Worm (Caenorhabditis elegans): Measurements from ENCODE around the gene ras-1.
A peak's percentile ranks its signal among the peaks of the same experiment; 100 is the strongest.

The ras-1 gene

ce11 chrII:12362262-12362661 lies 10.2 kb upstream of the ras-1 start (continued):
- peak; percentile 21 for TF ChIP-seq duxl-1 (tag; optimal IDR thresholded peaks at IDR 0.05; ENCODE audit: poor library complexity)
- no peak for TF ChIP-seq aha-1 (tag)
- TF ChIP-seq ztf-7 (tag; optimal IDR thresholded peaks at IDR 0.05) = no peak

DNA sequence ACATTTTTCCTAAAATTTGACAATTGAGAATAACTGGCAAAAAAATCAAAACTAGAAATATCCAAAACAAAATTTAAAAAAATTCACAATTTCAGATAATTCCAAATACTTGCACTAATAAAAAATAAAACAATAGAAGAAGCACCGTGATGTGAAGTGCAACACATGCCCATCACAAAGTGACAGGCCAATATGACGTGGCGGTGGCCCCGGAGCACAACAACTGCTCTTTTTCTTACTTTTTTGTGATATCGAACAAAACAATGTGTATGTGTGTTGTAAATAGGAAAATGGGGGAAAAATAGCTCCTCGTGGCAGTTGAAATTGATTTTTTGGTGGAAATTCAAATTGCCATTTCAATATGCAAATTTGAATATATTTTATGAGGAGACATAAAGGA lies 1.8 kb upstream of the ras-1 start:
- peak; percentile 86 for TF ChIP-seq dmd-6 (GFP tag; IDR thresholded peaks at IDR 0.05)
- TF ChIP-seq daf-16 (GFP tag; optimal IDR thresholded peaks at IDR 0.05) = peak in 1 of 2 experiments; percentile 58
- no peak for TF ChIP-seq daf-16 (tag; optimal IDR thresholded peaks at IDR 0.05)
- peak; percentile 16 for TF ChIP-seq dve-1 (tag; optimal IDR thresholded peaks at IDR 0.05; ENCODE audit: insufficient read depth)
- no peak for TF ChIP-seq snpc-1.2 (GFP tag; IDR thresholded peaks at IDR 0.05)
- peak; percentile 13 for TF ChIP-seq T20F7.1 (GFP tag; optimal IDR thresholded peaks at IDR 0.05)
- no peak for TF ChIP-seq tra-1 (GFP tag; IDR thresholded peaks at IDR 0.05)
- peak; percentile 44 for TF ChIP-seq hlh-11 (tag; optimal IDR thresholded peaks at IDR 0.05)
- TF ChIP-seq mxl-2 (GFP tag; conservative IDR thresholded peaks at IDR 0.05) = no peak
- TF ChIP-seq zfp-2 (tag; optimal IDR thresholded peaks at IDR 0.05) = no peak

- TF ChIP-seq spr-1 (tag; optimal IDR thresholded peaks at IDR 0.05) (no peak), F37D6.2 (tag; optimal IDR thresholded peaks at IDR 0.05) (no peak), hmg-1.1 (GFP tag; IDR thresholded peaks at IDR 0.05) (no peak), ZK546.5 (tag; optimal IDR thresholded peaks at IDR 0.05) (no peak), Y75B8A.6 (GFP tag; IDR thresholded peaks at IDR 0.05) (no peak), lim-7 (GFP tag; IDR thresholded peaks at IDR 0.05) (no peak), dmd-8 (GFP tag; IDR thresholded peaks at IDR 0.05) (no peak)
Measured at ce11 chrII:12353104-12353503, 1.1 kb upstream of the ras-1 start.

DNA sequence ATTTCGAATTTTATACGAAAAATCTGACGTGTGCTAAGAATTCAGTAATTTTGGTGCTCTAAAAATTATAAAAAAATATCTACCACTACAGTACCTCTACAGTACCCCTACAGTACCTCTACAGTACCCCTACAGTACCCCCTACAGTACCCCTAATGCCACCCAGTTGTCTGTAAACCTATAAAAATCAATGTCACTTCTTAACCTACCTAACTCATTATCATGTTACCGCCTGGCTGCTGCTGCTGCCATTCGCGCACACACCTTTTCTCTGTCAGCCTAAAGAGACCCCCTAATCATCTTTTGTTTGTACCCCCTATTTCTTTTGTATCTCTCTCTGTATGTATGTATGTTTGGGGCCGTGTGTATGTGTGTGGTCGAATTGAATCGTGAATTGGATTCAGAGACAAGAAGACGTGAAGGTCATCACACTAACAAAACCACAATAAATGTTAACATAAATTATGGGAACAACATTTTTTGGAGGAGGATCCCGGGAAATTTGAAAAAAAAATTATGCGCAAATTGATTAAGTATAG lies 1.2 kb downstream of the ras-1 start:
- TF ChIP-seq aha-1 (tag) (peak; percentile 40), mdl-1 (tag; optimal IDR thresholded peaks at IDR 0.05) (peak in 1 of 2 experiments; percentile 9), vab-7 (GFP tag; IDR thresholded peaks at IDR 0.05) (no peak), nhr-28 (tag; optimal IDR thresholded peaks at IDR 0.05) (peak; percentile 43), lsy-2 (tag; optimal IDR thresholded peaks at IDR 0.05) (peak in 1 of 2 experiments; percentile 40), mes-2 (tag; optimal IDR thresholded peaks at IDR 0.05; ENCODE audit: poor library complexity, severe bottlenecking) (peak; percentile 30)

- TF ChIP-seq lsy-2 (tag; optimal IDR thresholded peaks at IDR 0.05) (no peak), unc-62 (GFP tag; optimal IDR thresholded peaks at IDR 0.05 in 1 of 2) (no peak), unc-62 (tag; optimal IDR thresholded peaks at IDR 0.05) (no peak), aly-2 (tag; optimal IDR thresholded peaks at IDR 0.05) (no peak), hlh-30 (tag; optimal IDR thresholded peaks at IDR 0.05; ENCODE audit: insufficient read depth) (peak; percentile 35), nhr-28 (tag; optimal IDR thresholded peaks at IDR 0.05) (peak; percentile 32), T26A8.4 (GFP tag; IDR thresholded peaks at IDR 0.05) (0 out of 2 replicates have a peak, but pooled peaks have one; percentile 46), fkh-10 (GFP tag; optimal IDR thresholded peaks at IDR 0.05) (no peak), nhr-6 (tag; optimal IDR thresholded peaks at IDR 0.05) (no peak), lin-39 (tag; optimal IDR thresholded peaks at IDR 0.05) (no peak), zfp-3 (GFP tag; conservative IDR thresholded peaks at IDR 0.05) (no peak), dve-1 (tag; optimal IDR thresholded peaks at IDR 0.05; ENCODE audit: insufficient read depth) (peak; percentile 53), hlh-11 (tag; optimal IDR thresholded peaks at IDR 0.05) (peak; percentile 7), nhr-11 (tag; optimal IDR thresholded peaks at IDR 0.05) (no peak), daf-16 (GFP tag; optimal IDR thresholded peaks at IDR 0.05) (no peak), daf-16 (tag; optimal IDR thresholded peaks at IDR 0.05) (peak; percentile 19)
Measured at ce11 chrII:12349866-12350265, 2.2 kb downstream of the ras-1 start.

All from whole organism, L4 larva.